Worm (Caenorhabditis elegans): ENCODE results near the gene str-136.

DNA sequence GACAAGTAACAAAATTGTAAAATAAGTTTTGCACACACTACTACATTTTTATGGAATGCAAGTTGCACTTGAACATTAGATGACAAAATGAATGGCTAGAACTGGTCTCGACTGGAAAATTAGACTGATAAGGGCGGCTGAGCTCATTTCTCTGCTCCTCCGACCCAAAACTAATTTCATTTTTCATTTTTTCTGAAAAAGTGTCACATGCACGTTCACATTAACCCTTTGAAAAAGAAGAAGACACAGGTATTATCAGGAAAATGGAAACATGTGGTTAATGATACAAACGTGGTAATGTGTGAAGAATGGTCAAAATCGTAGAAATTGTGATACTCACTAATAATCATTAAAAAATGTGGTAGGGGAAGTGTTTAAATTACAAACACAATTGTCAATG is 28.3 kb upstream of the str-136 start:
- TF ChIP-seq cog-1 (tag; optimal IDR thresholded peaks at IDR 0.05) (no peak), T22C8.4 (GFP tag; IDR thresholded peaks at IDR 0.05) (no peak), ref-1 (GFP tag; conservative IDR thresholded peaks at IDR 0.05) (no peak), klf-2 (GFP tag; conservative IDR thresholded peaks at IDR 0.05) (no peak), flt-1 (GFP tag; IDR thresholded peaks at IDR 0.05) (no peak)

Measured in whole organism, midembryonic.